Fruit fly (Drosophila melanogaster): ENCODE data around the gene CG3632.
A peak's percentile ranks its signal among the peaks of the same experiment; 100 is the strongest.

CG3632 gene

dm6 chrX:16279340-16279941 lies 17.0 kb upstream of the CG3632 start (continued):
- TF ChIP-seq CG32006 (GFP tag; optimal IDR thresholded peaks at IDR 0.05), result peak; percentile 89
- TF ChIP-seq Gug (GFP tag; IDR thresholded peaks at IDR 0.05), result peak; percentile 88
- peak; percentile 87 for TF ChIP-seq CG3032 (tag; optimal IDR thresholded peaks at IDR 0.05)
- peak; percentile 88 for TF ChIP-seq Met (GFP tag; optimal IDR thresholded peaks at IDR 0.05)
- TF ChIP-seq acj6 (GFP tag; optimal IDR thresholded peaks at IDR 0.05), result peak; percentile 89
- peak; percentile 88 for TF ChIP-seq CG10631 (GFP tag; optimal IDR thresholded peaks at IDR 0.05)
- TF ChIP-seq CG11294 (GFP tag; IDR thresholded peaks at IDR 0.05), result peak; percentile 87
- TF ChIP-seq Hr4 (GFP tag; optimal IDR thresholded peaks at IDR 0.05), result peak; percentile 91
- peak; percentile 96 for TF ChIP-seq Eip78C (GFP tag)
- peak; percentile 89 for TF ChIP-seq CG34406 (GFP tag; optimal IDR thresholded peaks at IDR 0.05)
- TF ChIP-seq CG6276 (GFP tag; optimal IDR thresholded peaks at IDR 0.05), result peak; percentile 79
- peak; percentile 94 for TF ChIP-seq CG7368 (GFP tag; optimal IDR thresholded peaks at IDR 0.05)
- TF ChIP-seq Hr39 (GFP tag; optimal IDR thresholded peaks at IDR 0.05), result peak; percentile 95
- peak; percentile 83 for TF ChIP-seq fd85E (GFP tag; optimal IDR thresholded peaks at IDR 0.05)
- TF ChIP-seq CG6792 (GFP tag; optimal IDR thresholded peaks at IDR 0.05), result peak; percentile 94
- peak; percentile 87 for TF ChIP-seq achi (GFP tag; optimal IDR thresholded peaks at IDR 0.05)

DNA sequence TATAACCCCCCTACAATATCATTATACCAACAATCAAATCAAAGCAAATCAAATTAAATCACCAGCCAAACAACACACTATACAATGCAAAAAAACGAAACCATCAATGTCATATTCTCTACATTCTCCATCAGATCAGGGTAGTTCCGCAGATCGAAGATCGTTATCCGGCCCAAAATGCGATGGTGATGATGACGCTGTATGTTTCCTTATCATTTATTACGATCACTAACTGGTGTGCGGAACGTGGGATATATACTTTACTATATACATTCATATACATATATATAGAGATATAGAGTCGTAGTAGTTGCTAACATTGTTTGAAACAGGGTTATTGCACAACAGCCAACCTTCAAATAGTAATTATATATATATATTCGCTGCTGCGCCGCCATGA lies 15.2 kb upstream of the CG3632 start:
- no peak for TF ChIP-seq CG7368 (GFP tag; optimal IDR thresholded peaks at IDR 0.05)
- no peak for TF ChIP-seq fd85E (GFP tag; optimal IDR thresholded peaks at IDR 0.05)
- TF ChIP-seq ss (GFP tag; optimal IDR thresholded peaks at IDR 0.05), result no peak
- TF ChIP-seq dsx (GFP tag; optimal IDR thresholded peaks at IDR 0.05; ENCODE audit: poor library complexity, severe bottlenecking), result no peak
- no peak for TF ChIP-seq Sox102F (GFP tag; optimal IDR thresholded peaks at IDR 0.05)
- TF ChIP-seq Hr39 (GFP tag; optimal IDR thresholded peaks at IDR 0.05), result no peak
- TF ChIP-seq vri (GFP tag; optimal IDR thresholded peaks at IDR 0.05), result no peak
- TF ChIP-seq CG9139 (GFP tag; optimal IDR thresholded peaks at IDR 0.05), result no peak
- no peak for TF ChIP-seq dac (GFP tag; optimal IDR thresholded peaks at IDR 0.05)
- no peak for TF ChIP-seq CG8632 (GFP tag; optimal IDR thresholded peaks at IDR 0.05)
- no peak for TF ChIP-seq achi (GFP tag; optimal IDR thresholded peaks at IDR 0.05)
- no peak for TF ChIP-seq lz (GFP tag; optimal IDR thresholded peaks at IDR 0.05)
- TF ChIP-seq CG11294 (GFP tag; IDR thresholded peaks at IDR 0.05), result no peak
- no peak for TF ChIP-seq spab (GFP tag; optimal IDR thresholded peaks at IDR 0.05)
- TF ChIP-seq Blimp-1 (GFP tag; optimal IDR thresholded peaks at IDR 0.05), result no peak
- no peak for TF ChIP-seq salr (GFP tag; optimal IDR thresholded peaks at IDR 0.05)
- no peak for TF ChIP-seq eg (GFP tag; IDR thresholded peaks at IDR 0.05)
- no peak for TF ChIP-seq Ets96B (tag; optimal IDR thresholded peaks at IDR 0.05)
- TF ChIP-seq fkh (GFP tag; optimal IDR thresholded peaks at IDR 0.05), result no peak

- TF ChIP-seq CG6808 (GFP tag; optimal IDR thresholded peaks at IDR 0.05) (no peak), Hr39 (GFP tag; optimal IDR thresholded peaks at IDR 0.05) (no peak), net (GFP tag; optimal IDR thresholded peaks at IDR 0.05) (no peak), vri (GFP tag; optimal IDR thresholded peaks at IDR 0.05) (peak; percentile 78), CG6276 (GFP tag; optimal IDR thresholded peaks at IDR 0.05) (no peak), Met (GFP tag; optimal IDR thresholded peaks at IDR 0.05) (no peak), Smox (GFP tag; optimal IDR thresholded peaks at IDR 0.05) (no peak), Hr38 (GFP tag; optimal IDR thresholded peaks at IDR 0.05) (no peak), Eip78C (GFP tag) (peak; percentile 20), CG8632 (GFP tag; optimal IDR thresholded peaks at IDR 0.05) (no peak), fkh (GFP tag; optimal IDR thresholded peaks at IDR 0.05) (peak; percentile 34), dac (GFP tag; optimal IDR thresholded peaks at IDR 0.05) (no peak), svp (GFP tag) (peak; percentile 93), CG3032 (tag; optimal IDR thresholded peaks at IDR 0.05) (no peak)
Observed at dm6 chrX:16281717-16282529, 14.5 kb upstream of the CG3632 start.

All from whole organism, prepupa.